Worm (Caenorhabditis elegans) whole organism, L1 larva: ENCODE results near the gene C05E4.15.

Source experiments
- ceh-90 ChIP-seq: sonication (generic microtip); optimal IDR thresholded peaks from 2 replicates; lab custom pipeline; 2016; ENCODE audit warnings: missing genetic modification characterization, missing compliant biosample characterization
- dpl-1 ChIP-seq, 3 experiments: fragments of 150-350 bp in 2 of 3; sonication (generic microtip) in 1 of 3; optimal IDR thresholded peaks; 2 replicates each; lab custom pipeline; 2014 to 2017; ENCODE audit warnings: missing biosample characterization in 3 of 3, missing genetic modification characterization in 3 of 3, missing genetic modification reagents in 3 of 3
- fkh-8 ChIP-seq: sonication (generic microtip); optimal IDR thresholded peaks from 2 replicates; lab custom pipeline; 2016; ENCODE audit warnings: mild to moderate bottlenecking, missing genetic modification characterization, missing compliant biosample characterization
- nhr-237 ChIP-seq: fragments of 150-350 bp; optimal IDR thresholded peaks from 2 replicates; lab custom pipeline; 2014; ENCODE audit warnings: missing biosample characterization, missing genetic modification characterization
- nhr-77 ChIP-seq: fragments of 150-350 bp; optimal IDR thresholded peaks from 2 replicates; lab custom pipeline; 2014; ENCODE audit warnings: missing biosample characterization, missing genetic modification characterization
- nhr-90 ChIP-seq: sonication (generic microtip); optimal IDR thresholded peaks from 2 replicates; lab custom pipeline; 2016; ENCODE audit warnings: mild to moderate bottlenecking, missing genetic modification characterization, missing compliant biosample characterization; ENCODE audit not compliant: poor library complexity
- snpc-4 ChIP-seq: fragments of 150-350 bp; optimal IDR thresholded peaks from 2 replicates; lab custom pipeline; 2014; ENCODE audit warnings: missing biosample characterization, missing genetic modification characterization
- unc-62 ChIP-seq: fragments of 150-350 bp; optimal IDR thresholded peaks from 2 replicates; lab custom pipeline; 2014; ENCODE audit warnings: missing biosample characterization, missing genetic modification reagents, missing genetic modification characterization

- TF ChIP-seq ceh-90 (tag; lab: Kevin White, UChicago) (no peak), dpl-1 (GFP tag; optimal IDR thresholded peaks at IDR 0.05; lab: Kevin White, UChicago) (no peak), unc-62 (GFP tag; lab: Kevin White, UChicago) (no peak), nhr-77 (tag; lab: Kevin White, UChicago) (no peak), fkh-8 (tag; lab: Kevin White, UChicago) (no peak), nhr-237 (tag; lab: Kevin White, UChicago) (no peak), snpc-4 (no peak), nhr-90 (tag; lab: Kevin White, UChicago) (no peak)
These were observed 40.5 kb upstream of the C05E4.15 start for ce11 chrV:801555-802060.
